Worm (Caenorhabditis elegans) whole organism, L4 larva: ENCODE measurements around the gene acbp-4.

ENCODE experiments used
- F10B5.3 ChIP-seq: sonication (generic microtip); optimal IDR thresholded peaks from 2 replicates; lab custom pipeline; 2016; ENCODE audit warnings: mild to moderate bottlenecking, missing genetic modification characterization, missing compliant biosample characterization
- F49E8.2 ChIP-seq: sonication (generic microtip); optimal IDR thresholded peaks from 2 replicates; lab custom pipeline; 2016; ENCODE audit warnings: missing compliant biosample characterization, mild to moderate bottlenecking, missing genetic modification characterization, borderline replicate concordance
- T26A8.4 ChIP-seq: fragments of 200-800 bp; sonication (Bioruptor generic); IDR thresholded peaks from 2 replicates; pipeline ENCODE4 v1.3.6; 2022; ENCODE audit warnings: missing genetic modification characterization, missing compliant biosample characterization
- aha-1 ChIP-seq: fragments of 150-350 bp; peaks from one replicate; lab custom pipeline; 2014; ENCODE audit warnings: missing biosample characterization, missing genetic modification characterization
- ceh-32 ChIP-seq: sonication (generic microtip); optimal IDR thresholded peaks from 2 replicates; lab custom pipeline; 2016; ENCODE audit warnings: mild to moderate bottlenecking, missing genetic modification characterization, missing compliant biosample characterization; ENCODE audit not compliant: poor library complexity
- ceh-62 ChIP-seq: sonication (generic microtip); optimal IDR thresholded peaks from 2 replicates; lab custom pipeline; 2017; ENCODE audit warnings: missing biosample characterization, missing genetic modification characterization
- ctbp-1 ChIP-seq: fragments of 200-800 bp; sonication (Bioruptor generic); IDR thresholded peaks from 2 replicates; pipeline ENCODE4 v1.3.6; 2022; ENCODE audit warnings: missing genetic modification reagents, missing genetic modification characterization, missing compliant biosample characterization
- daf-12 ChIP-seq: fragments of 150-350 bp; optimal IDR thresholded peaks from 2 replicates; lab custom pipeline; 2014; ENCODE audit warnings: missing biosample characterization, missing genetic modification reagents, missing genetic modification characterization
- dmd-6 ChIP-seq: fragments of 200-800 bp; sonication (Bioruptor generic); IDR thresholded peaks from 2 replicates; pipeline ENCODE4 v1.3.6; 2022; ENCODE audit warnings: missing genetic modification reagents, missing genetic modification characterization, missing compliant biosample characterization
- dve-1 ChIP-seq: sonication (generic microtip); optimal IDR thresholded peaks from 2 replicates; lab custom pipeline; 2017; ENCODE audit warnings: antibody characterized with exemption, mild to moderate bottlenecking, missing genetic modification characterization, missing compliant biosample characterization; ENCODE audit not compliant: insufficient read depth
- fkh-10 ChIP-seq: fragments of 150-350 bp; optimal IDR thresholded peaks from 2 replicates; lab custom pipeline; 2014; ENCODE audit warnings: missing biosample characterization, missing genetic modification reagents, missing genetic modification characterization
- hif-1 ChIP-seq, 2 experiments: sonication (generic microtip); optimal IDR thresholded peaks; 2 replicates each; lab custom pipeline; 2016 to 2017; ENCODE audit warnings: missing compliant biosample characterization in 2 of 2, missing genetic modification characterization in 2 of 2, missing genetic modification reagents in 2 of 2, missing genotype in 2 of 2, mild to moderate bottlenecking in 1 of 2
- hlh-11 ChIP-seq: fragments of 200-800 bp; sonication (Bioruptor generic); optimal IDR thresholded peaks from 2 replicates; lab custom pipeline; 2018; ENCODE audit warnings: mild to moderate bottlenecking, missing genetic modification characterization, missing compliant biosample characterization
- hlh-30 ChIP-seq: sonication (generic microtip); optimal IDR thresholded peaks from 2 replicates; lab custom pipeline; 2017; ENCODE audit warnings: antibody characterized with exemption, mild to moderate bottlenecking, missing genetic modification characterization, missing compliant biosample characterization; ENCODE audit not compliant: insufficient read depth
- lin-15B ChIP-seq: fragments of 150-350 bp; sonication (generic microtip); optimal IDR thresholded peaks from 3 replicates; lab custom pipeline; 2014; ENCODE audit warnings: missing biosample characterization, missing genetic modification characterization
- lin-38 ChIP-seq: fragments of 200-800 bp; sonication (Bioruptor generic); IDR thresholded peaks from 2 replicates; pipeline ENCODE4 v1.3.6; 2022; ENCODE audit warnings: missing genetic modification reagents, missing genetic modification characterization, missing compliant biosample characterization
- lin-39 ChIP-seq: fragments of 150-350 bp; optimal IDR thresholded peaks from 2 replicates; lab custom pipeline; 2014; ENCODE audit warnings: missing biosample characterization, missing genetic modification reagents, missing genetic modification characterization
- lsy-2 ChIP-seq, 2 experiments: fragments of 150-350 bp in 1 of 2; sonication (generic microtip) in 1 of 2; optimal IDR thresholded peaks; 2 replicates each; lab custom pipeline; 2014 to 2017; ENCODE audit warnings: missing biosample characterization in 2 of 2, missing genetic modification characterization in 2 of 2
- mdl-1 ChIP-seq, 2 experiments: fragments of 150-350 bp in 1 of 2; sonication (generic microtip) in 1 of 2; optimal IDR thresholded peaks; 2 replicates each; lab custom pipeline; 2014 to 2017; ENCODE audit warnings: missing biosample characterization in 2 of 2, missing genetic modification characterization in 2 of 2
- mes-2 ChIP-seq: sonication (generic microtip); optimal IDR thresholded peaks from 2 replicates; lab custom pipeline; 2016; ENCODE audit warnings: missing genotype, mild to moderate bottlenecking, missing genetic modification characterization, missing compliant biosample characterization; ENCODE audit not compliant: poor library complexity, severe bottlenecking
- mxl-3 ChIP-seq: fragments of 200-800 bp; sonication (Bioruptor generic); optimal IDR thresholded peaks from 2 replicates; lab custom pipeline; 2018; ENCODE audit warnings: mild to moderate bottlenecking, missing genetic modification characterization, missing compliant biosample characterization
- nhr-102 ChIP-seq: sonication (generic microtip); optimal IDR thresholded peaks from 2 replicates; lab custom pipeline; 2016; ENCODE audit warnings: mild to moderate bottlenecking, missing genetic modification characterization, moderate library complexity, missing compliant biosample characterization
- nhr-25 ChIP-seq: sonication (generic microtip); optimal IDR thresholded peaks from 2 replicates; lab custom pipeline; 2017; ENCODE audit warnings: missing genetic modification characterization, mild to moderate bottlenecking, missing compliant biosample characterization, antibody characterized with exemption, moderate library complexity, borderline replicate concordance; ENCODE audit not compliant: insufficient read depth
- nhr-28 ChIP-seq: fragments of 150-350 bp; optimal IDR thresholded peaks from 2 replicates; lab custom pipeline; 2014; ENCODE audit warnings: missing biosample characterization, missing genetic modification characterization
- pha-4 ChIP-seq, 2 experiments: fragments of 150-350 bp in 1 of 2; fragments of 200-800 bp in 1 of 2; sonication (Bioruptor generic) in 1 of 2; IDR thresholded peaks in 1 of 2; optimal IDR thresholded peaks in 1 of 2; 2 replicates each; pipeline versions ENCODE4 v1.3.6 to Lab custom; 2014 to 2022; ENCODE audit warnings: missing genetic modification characterization in 2 of 2, missing genetic modification reagents in 2 of 2, missing biosample characterization in 1 of 2, missing compliant biosample characterization in 1 of 2
- php-3 ChIP-seq: fragments of 200-800 bp; sonication (Bioruptor generic); IDR thresholded peaks from 2 replicates; pipeline ENCODE4 v1.3.6; 2022; ENCODE audit warnings: missing genetic modification reagents, missing genetic modification characterization, missing compliant biosample characterization
- rbr-2 ChIP-seq: sonication (generic microtip); optimal IDR thresholded peaks from 2 replicates; lab custom pipeline; 2016; ENCODE audit warnings: missing genotype, missing genetic modification characterization, missing compliant biosample characterization
- saeg-2 ChIP-seq: fragments of 200-800 bp; sonication (Bioruptor generic); IDR thresholded peaks from 2 replicates; pipeline ENCODE4 v1.3.6; 2022; ENCODE audit warnings: missing genetic modification reagents, missing genetic modification characterization, missing compliant biosample characterization
- sdz-12 ChIP-seq: fragments of 200-800 bp; sonication (Bioruptor generic); optimal IDR thresholded peaks from 2 replicates; lab custom pipeline; 2018; ENCODE audit warnings: mild to moderate bottlenecking, missing genetic modification characterization, missing compliant biosample characterization
- set-16 ChIP-seq: fragments of 200-800 bp; sonication (Bioruptor generic); IDR thresholded peaks from 2 replicates; pipeline ENCODE4 v1.3.6; 2022; ENCODE audit warnings: missing genetic modification reagents, missing genetic modification characterization, missing compliant biosample characterization
- spr-1 ChIP-seq: sonication (generic microtip); optimal IDR thresholded peaks from 2 replicates; lab custom pipeline; 2016; ENCODE audit warnings: mild to moderate bottlenecking, missing genetic modification characterization, missing compliant biosample characterization
- tag-97 ChIP-seq: fragments of 200-800 bp; sonication (Bioruptor generic); IDR thresholded peaks from 2 replicates; pipeline ENCODE4 v1.3.6; 2022; ENCODE audit warnings: missing genetic modification characterization, missing compliant biosample characterization
- tra-1 ChIP-seq: fragments of 200-800 bp; sonication (Bioruptor generic); IDR thresholded peaks from 2 replicates; pipeline ENCODE4 v1.3.6; 2022; ENCODE audit warnings: missing genetic modification reagents, missing genetic modification characterization, missing compliant biosample characterization
- unc-62 ChIP-seq, 3 experiments: fragments of 150-350 bp in 1 of 3; sonication (generic microtip); optimal IDR thresholded peaks in 2 of 3; peaks in 1 of 3; 1 replicate in 1 of 3; 2 replicates in 2 of 3; lab custom pipeline; 2014 to 2017; ENCODE audit warnings: missing biosample characterization in 3 of 3, missing genetic modification characterization in 3 of 3, missing genetic modification reagents in 3 of 3, missing genotype in 1 of 3
- vab-7 ChIP-seq: fragments of 200-800 bp; sonication (Bioruptor generic); IDR thresholded peaks from 2 replicates; pipeline ENCODE4 v1.3.6; 2022; ENCODE audit warnings: missing genetic modification reagents, missing genetic modification characterization, missing compliant biosample characterization
- zag-1 ChIP-seq: fragments of 150-350 bp; optimal IDR thresholded peaks from 2 replicates; lab custom pipeline; 2014; ENCODE audit warnings: missing biosample characterization, missing genetic modification characterization
- zfp-3 ChIP-seq: fragments of 200-800 bp; sonication (Bioruptor generic); conservative IDR thresholded peaks from 2 replicates; pipeline ENCODE4 v1.3.6; 2022; ENCODE audit warnings: missing genetic modification reagents, missing genetic modification characterization, missing compliant biosample characterization
- ztf-11 ChIP-seq: fragments of 150-350 bp; optimal IDR thresholded peaks from 2 replicates; lab custom pipeline; 2014; ENCODE audit warnings: missing biosample characterization, missing genetic modification characterization

Gene acbp-4

DNA sequence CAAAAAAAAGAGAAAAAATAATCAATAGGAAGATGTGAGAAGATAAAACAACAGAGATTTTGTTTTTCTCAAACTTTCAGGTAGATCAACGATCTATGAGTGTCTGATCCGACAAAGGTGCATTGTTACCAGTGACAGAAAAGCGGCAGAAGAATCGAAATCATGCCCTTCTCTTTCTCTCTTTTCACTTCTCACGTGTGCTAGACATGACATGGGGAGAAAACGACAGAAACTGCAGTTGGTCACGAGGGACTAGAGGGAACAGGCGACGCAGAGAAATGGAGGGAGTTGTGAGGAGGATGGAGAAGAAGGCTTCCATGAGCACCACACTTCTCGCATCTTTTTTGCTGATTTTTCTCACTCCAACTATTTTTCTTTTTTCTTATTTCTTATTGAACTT is 26.3 kb upstream of the acbp-4 start, which contains the start of gene F56C9.10 (continued):
- TF ChIP-seq tag-97 (GFP tag; lab: Robert Waterston, UW) (no peak), rbr-2 (peak; percentile 69), ceh-32 (tag; lab: Kevin White, UChicago) (no peak), lin-38 (GFP tag; lab: Robert Waterston, UW) (peak; percentile 58), aha-1 (tag; lab: Kevin White, UChicago) (peak; percentile 99), sdz-12 (GFP tag; lab: Kevin White, UChicago) (no peak), fkh-10 (no peak), mes-2 (tag; lab: Kevin White, UChicago) (peak; percentile 77), tra-1 (GFP tag; lab: Robert Waterston, UW) (peak; percentile 76), spr-1 (tag; lab: Kevin White, UChicago) (peak; percentile 47), F10B5.3 (no peak), lin-15B (no peak), hlh-30 (tag; lab: Kevin White, UChicago) (peak; percentile 100)

DNA sequence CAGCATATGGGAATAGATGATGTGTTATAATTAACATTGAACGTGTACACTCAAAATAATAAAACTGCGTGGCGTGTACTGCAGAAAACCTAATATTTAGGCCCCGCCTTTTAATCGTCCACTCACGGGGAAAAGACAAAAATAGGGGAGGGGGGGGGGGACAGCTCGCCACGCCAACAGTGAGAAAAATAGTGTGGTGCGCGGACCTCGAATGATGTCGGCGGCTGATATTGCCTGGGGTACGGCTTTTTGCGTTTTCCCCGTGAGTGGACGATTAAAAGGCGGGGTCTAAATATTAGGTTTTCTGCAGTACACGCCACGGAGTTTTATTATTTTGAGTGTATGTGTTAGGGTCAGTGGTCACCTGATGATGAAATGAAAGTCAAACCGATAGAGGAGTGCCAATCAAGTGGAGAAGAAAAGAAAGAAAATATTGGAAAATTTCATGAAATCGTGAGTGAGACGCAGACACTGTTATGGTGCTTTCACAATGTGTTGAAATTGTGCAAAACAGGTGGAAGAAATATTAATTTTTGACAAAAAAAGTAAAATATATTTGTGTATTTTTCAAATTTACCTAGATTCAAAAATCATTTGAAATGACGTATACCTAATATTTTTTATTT is 25.1 kb upstream of the acbp-4 start:
- TF ChIP-seq dmd-6 (GFP tag; lab: Robert Waterston, UW) (peak; percentile 48), hlh-30 (tag; lab: Kevin White, UChicago) (peak; percentile 28), tra-1 (GFP tag; lab: Robert Waterston, UW) (0 out of 2 replicates have a peak, but pooled peaks have one; percentile 37), nhr-28 (tag; lab: Kevin White, UChicago) (peak; percentile 15), ctbp-1 (0 out of 2 replicates have a peak, but pooled peaks have one; percentile 34), set-16 (GFP tag; lab: Robert Waterston, UW) (0 out of 2 replicates have a peak, but pooled peaks have one; percentile 21), hlh-11 (tag; lab: Kevin White, UChicago) (peak; percentile 11)

DNA sequence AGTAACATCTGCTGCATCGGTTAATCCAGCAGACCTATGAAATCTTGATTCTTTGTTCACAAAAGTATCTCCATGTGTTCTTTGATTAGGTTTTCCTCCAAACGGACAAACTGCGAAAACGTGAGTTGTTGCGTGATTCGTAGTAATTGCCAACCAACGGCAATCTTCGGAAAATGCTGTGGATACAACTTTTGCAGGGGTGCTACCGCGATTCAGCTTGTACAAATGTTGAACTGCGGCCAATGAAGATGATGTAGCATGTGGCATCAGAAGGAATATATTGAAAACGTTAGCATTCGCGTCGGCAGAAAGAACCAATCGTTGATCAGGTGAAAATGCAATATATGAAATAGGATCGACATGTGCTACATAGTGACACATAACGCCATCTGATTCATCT is 22.8 kb upstream of the acbp-4 start:
- TF ChIP-seq saeg-2, result no peak
- no peak for TF ChIP-seq ceh-62 (tag; lab: Kevin White, UChicago)
- peak in 1 of 2 experiments; percentile 87 for TF ChIP-seq unc-62 (GFP tag; optimal IDR thresholded peaks at IDR 0.05 in 1 of 2; lab: Kevin White, UChicago)
- no peak for TF ChIP-seq unc-62 (tag; optimal IDR thresholded peaks at IDR 0.05; lab: Kevin White, UChicago)

DNA sequence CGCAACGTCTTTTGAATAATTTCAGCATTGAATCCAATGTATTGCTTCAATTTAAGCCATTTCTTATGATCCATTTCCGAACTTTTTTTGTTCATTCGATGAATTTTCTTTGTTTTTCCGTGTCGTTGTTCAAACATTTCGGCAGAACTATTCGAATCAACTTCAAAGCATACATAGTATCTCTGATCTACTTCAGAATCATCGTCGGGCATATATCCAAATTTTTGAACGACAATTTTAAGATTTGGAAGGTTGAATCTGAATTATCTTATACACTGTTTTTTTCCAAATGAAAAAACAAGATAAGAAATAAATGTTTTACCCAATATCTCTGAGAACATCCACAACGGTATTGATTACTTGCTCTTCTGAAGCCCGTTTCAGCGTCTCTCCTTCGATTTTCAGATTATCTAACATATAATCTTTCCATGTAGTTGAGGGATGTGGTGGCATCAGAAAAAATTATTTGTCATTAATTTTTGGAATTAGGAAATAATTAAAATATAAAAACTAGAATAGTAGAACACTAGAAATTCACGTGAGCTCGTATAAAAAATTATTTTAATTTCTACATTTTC is 20.3 kb upstream of the acbp-4 start, which contains the start of gene lab-2:
TSS of gene lab-2 (minus strand) at position 453 of the 578 bp plus-strand sequence.
- 0 out of 2 replicates have a peak, but pooled peaks have one; percentile 16 for TF ChIP-seq php-3 (GFP tag; lab: Robert Waterston, UW)
- TF ChIP-seq lin-38 (GFP tag; lab: Robert Waterston, UW), result 0 out of 2 replicates have a peak, but pooled peaks have one; percentile 20
- peak; percentile 20; the same call in 1 of the 2 replicates for TF ChIP-seq tra-1 (GFP tag; lab: Robert Waterston, UW)
- TF ChIP-seq mdl-1 (tag; optimal IDR thresholded peaks at IDR 0.05; lab: Kevin White, UChicago), result no peak
- no peak for TF ChIP-seq lin-39 (tag; lab: Kevin White, UChicago)
- no peak for TF ChIP-seq daf-12 (tag; lab: Kevin White, UChicago)
- peak; percentile 13 for TF ChIP-seq mes-2 (tag; lab: Kevin White, UChicago)
- peak; percentile 1 for TF ChIP-seq dve-1 (tag; lab: Kevin White, UChicago)
- 0 out of 2 replicates have a peak, but pooled peaks have one; percentile 21 for TF ChIP-seq zfp-3 (GFP tag; lab: Robert Waterston, UW)
- TF ChIP-seq mxl-3 (GFP tag; lab: Kevin White, UChicago), result no peak
- TF ChIP-seq nhr-102 (tag; lab: Kevin White, UChicago), result peak; percentile 39
- no peak for TF ChIP-seq hlh-11 (tag; lab: Kevin White, UChicago)
- TF ChIP-seq lsy-2 (tag; optimal IDR thresholded peaks at IDR 0.05; lab: Kevin White, UChicago), result peak in 1 of 2 experiments; percentile 39
- TF ChIP-seq hif-1 (tag; optimal IDR thresholded peaks at IDR 0.05; lab: Kevin White, UChicago), result peak in 1 of 2 experiments; percentile 5
- TF ChIP-seq vab-7 (GFP tag; lab: Robert Waterston, UW), result peak; percentile 6; the same call in 1 of the 2 replicates
- TF ChIP-seq F49E8.2 (tag; lab: Kevin White, UChicago), result no peak
- peak; percentile 58 for TF ChIP-seq pha-4 (GFP tag; IDR thresholded peaks at IDR 0.05; lab: Robert Waterston, UW)
- no peak for TF ChIP-seq pha-4 (tag; optimal IDR thresholded peaks at IDR 0.05; lab: Kevin White, UChicago)
- no peak for TF ChIP-seq ztf-11 (tag; lab: Kevin White, UChicago)
- no peak for TF ChIP-seq zag-1 (tag; lab: Kevin White, UChicago)
- TF ChIP-seq T26A8.4, result peak; percentile 41; the same call in 1 of the 2 replicates
- TF ChIP-seq nhr-25, result peak; percentile 29
- TF ChIP-seq, all 104 proteins: peak for 13
